Worm (Caenorhabditis elegans): ENCODE results near the gene nop-1.
A peak's percentile ranks its signal among the peaks of the same experiment; 100 is the strongest.

The nop-1 gene

ce11 chrIII:5925724-5926123, 32.8 kb upstream of the nop-1 start, which contains the start of the genes dnc-2 and bcl-7 (continued):
- TF ChIP-seq lsl-1 (GFP tag; optimal IDR thresholded peaks at IDR 0.05): peak; percentile 24
- no peak for TF ChIP-seq nhr-80 (tag; optimal IDR thresholded peaks at IDR 0.05)
- TF ChIP-seq attf-5 (GFP tag; optimal IDR thresholded peaks at IDR 0.05): no peak
- peak; percentile 60; the same call in 1 of the 2 replicates for TF ChIP-seq madf-6 (GFP tag; IDR thresholded peaks at IDR 0.05)
- TF ChIP-seq madf-10 (tag; optimal IDR thresholded peaks at IDR 0.05): no peak
- TF ChIP-seq lin-35 (GFP tag; optimal IDR thresholded peaks at IDR 0.05): peak in 1 of 3 experiments; percentile 6

ce11 chrIII:5930659-5931058, 27.9 kb upstream of the nop-1 start:
- no peak for TF ChIP-seq let-526 (GFP tag; IDR thresholded peaks at IDR 0.05)
- no peak for TF ChIP-seq ama-1 (optimal IDR thresholded peaks at IDR 0.05)
- no peak for TF ChIP-seq ama-1 (GFP tag; optimal IDR thresholded peaks at IDR 0.05)
- no peak for TF ChIP-seq repo-1 (tag; optimal IDR thresholded peaks at IDR 0.05)
- no peak for TF ChIP-seq athp-1 (tag; optimal IDR thresholded peaks at IDR 0.05)
- TF ChIP-seq lag-1 (GFP tag; IDR thresholded peaks at IDR 0.05): no peak
- TF ChIP-seq F57A8.1 (GFP tag; optimal IDR thresholded peaks at IDR 0.05): no peak
- no peak for TF ChIP-seq hlh-12 (tag; optimal IDR thresholded peaks at IDR 0.05)
- no peak for TF ChIP-seq F23B12.7 (tag; optimal IDR thresholded peaks at IDR 0.05; ENCODE audit: insufficient read depth)
- TF ChIP-seq madf-10 (tag; optimal IDR thresholded peaks at IDR 0.05): no peak
- TF ChIP-seq K12H6.12 (tag; optimal IDR thresholded peaks at IDR 0.05): no peak
- no peak for TF ChIP-seq B0019.2 (GFP tag; conservative IDR thresholded peaks at IDR 0.05)
- TF ChIP-seq C17E4.6 (GFP tag; IDR thresholded peaks at IDR 0.05): no peak
- TF ChIP-seq tbx-9 (tag; optimal IDR thresholded peaks at IDR 0.05; ENCODE audit: borderline replicate concordance): no peak
- TF ChIP-seq madf-6 (GFP tag; IDR thresholded peaks at IDR 0.05): no peak
- TF ChIP-seq F39B2.1 (GFP tag; IDR thresholded peaks at IDR 0.05): no peak
- TF ChIP-seq ztf-18 (tag; optimal IDR thresholded peaks at IDR 0.05): no peak

- TF ChIP-seq tlf-1 (GFP tag; optimal IDR thresholded peaks at IDR 0.05): no peak
- TF ChIP-seq F57A8.1 (GFP tag; optimal IDR thresholded peaks at IDR 0.05): no peak
- TF ChIP-seq sea-2 (GFP tag; IDR thresholded peaks at IDR 0.05): no peak
- TF ChIP-seq akir-1 (GFP tag; optimal IDR thresholded peaks at IDR 0.05): no peak
- TF ChIP-seq nhr-90 (tag; optimal IDR thresholded peaks at IDR 0.05): no peak
- no peak for TF ChIP-seq T07F8.4 (tag; optimal IDR thresholded peaks at IDR 0.05)
Measured at ce11 chrIII:5931433-5931994, 27.0 kb upstream of the nop-1 start, which contains the start of gene EGAP1.5. Gene EGAP1.5 (plus strand): TSS chrIII:5931721.

ce11 chrIII:5932853-5933252, 25.7 kb upstream of the nop-1 start, which contains the start of gene zmp-1:
Gene zmp-1 (minus strand): TSS chrIII:5932953.
- TF ChIP-seq aptf-2 (GFP tag; conservative IDR thresholded peaks at IDR 0.05) (no peak), ztf-28 (GFP tag; IDR thresholded peaks at IDR 0.05) (no peak), lin-35 (GFP tag; optimal IDR thresholded peaks at IDR 0.05) (no peak), rec-8 (tag; optimal IDR thresholded peaks at IDR 0.05) (no peak), madf-8 (GFP tag; conservative IDR thresholded peaks at IDR 0.05) (no peak), ceh-58 (GFP tag; IDR thresholded peaks at IDR 0.05) (no peak), F37B4.10 (GFP tag; IDR thresholded peaks at IDR 0.05) (no peak), somi-1 (GFP tag; optimal IDR thresholded peaks at IDR 0.05) (no peak), T07F8.4 (tag; optimal IDR thresholded peaks at IDR 0.05) (no peak), D2030.7 (GFP tag; IDR thresholded peaks at IDR 0.05) (no peak), nfya-1 (tag; optimal IDR thresholded peaks at IDR 0.05; ENCODE audit: borderline replicate concordance, insufficient read depth) (no peak), unc-130 (GFP tag; optimal IDR thresholded peaks at IDR 0.05) (no peak), egl-44 (GFP tag; IDR thresholded peaks at IDR 0.05) (no peak), K12H6.12 (tag; optimal IDR thresholded peaks at IDR 0.05) (no peak), let-607 (tag; optimal IDR thresholded peaks at IDR 0.05) (no peak), snpc-1.3 (tag; optimal IDR thresholded peaks at IDR 0.05; ENCODE audit: insufficient read depth) (no peak), attf-3 (GFP tag; conservative IDR thresholded peaks at IDR 0.05) (no peak), Y95B8A.8 (GFP tag; IDR thresholded peaks at IDR 0.05) (no peak)

Data from whole organism, young adult.